Fruit fly (Drosophila melanogaster) whole organism, embryonic: ENCODE measurements around the gene CG1785.

Experiments
- Adf1 ChIP-seq: fragments of 200-800 bp; sonication (Bioruptor generic); IDR thresholded peaks from 2 replicates; pipeline ENCODE4 v1.3.6; 2022; ENCODE audit warnings: missing biosample characterization, missing genetic modification characterization
- Bgb ChIP-seq: fragments of 200-800 bp; sonication (Bioruptor generic); IDR thresholded peaks from 2 replicates; pipeline ENCODE4 v1.3.6; 2022; ENCODE audit warnings: missing biosample characterization, missing genetic modification characterization; ENCODE audit not compliant: partially characterized antibody
- CG11093 ChIP-seq: fragments of 200-800 bp; sonication (Bioruptor generic); IDR thresholded peaks from 3 replicates; pipeline ENCODE4 v1.3.6; 2022; ENCODE audit warnings: missing biosample characterization, missing genetic modification characterization
- CG13287 ChIP-seq: fragments of 200-800 bp; sonication (Bioruptor generic); IDR thresholded peaks from 2 replicates; pipeline ENCODE4 v1.3.6; 2022; ENCODE audit warnings: missing biosample characterization, missing genetic modification characterization; ENCODE audit not compliant: partially characterized antibody
- CG14441 ChIP-seq: fragments of 200-800 bp; sonication (Bioruptor generic); IDR thresholded peaks from 2 replicates; pipeline ENCODE4 v1.3.6; 2022; ENCODE audit warnings: missing biosample characterization, missing genetic modification characterization
- CG15601 ChIP-seq: fragments of 200-800 bp; sonication (Bioruptor generic); optimal IDR thresholded peaks from 3 replicates; lab custom pipeline; 2019; ENCODE audit warnings: missing biosample characterization, mild to moderate bottlenecking, missing genetic modification characterization, moderate library complexity
- CG17186 ChIP-seq: fragments of 200-800 bp; sonication (Bioruptor generic); optimal IDR thresholded peaks from 3 replicates; lab custom pipeline; 2017; ENCODE audit warnings: missing biosample characterization, missing genetic modification reagents, missing genetic modification characterization
- CG17361 ChIP-seq: fragments of 200-800 bp; sonication (Bioruptor generic); IDR thresholded peaks from 3 replicates; pipeline ENCODE4 v1.3.6; 2022; ENCODE audit warnings: missing biosample characterization, missing genetic modification characterization
- CG17385 ChIP-seq: fragments of 200-800 bp; sonication (Bioruptor generic); optimal IDR thresholded peaks from 3 replicates; lab custom pipeline; 2018; ENCODE audit warnings: missing biosample characterization, mild to moderate bottlenecking, missing genetic modification characterization
- CG17802 ChIP-seq: fragments of 200-800 bp; sonication (Bioruptor generic); optimal IDR thresholded peaks from 2 replicates; lab custom pipeline; 2018; ENCODE audit warnings: missing biosample characterization, mild to moderate bottlenecking, missing genetic modification characterization, moderate library complexity
- CG18764 ChIP-seq: fragments of 200-800 bp; sonication (Bioruptor generic); optimal IDR thresholded peaks from 3 replicates; lab custom pipeline; 2016; ENCODE audit warnings: missing biosample characterization, missing genetic modification characterization
- CG2120 ChIP-seq: fragments of 200-800 bp; sonication (Bioruptor generic); optimal IDR thresholded peaks from 3 replicates; lab custom pipeline; 2016; ENCODE audit warnings: missing biosample characterization, missing genetic modification characterization
- CG2129 ChIP-seq: fragments of 200-800 bp; sonication (Bioruptor generic); IDR thresholded peaks from 2 replicates; pipeline ENCODE4 v1.3.6; 2022; ENCODE audit warnings: missing biosample characterization, missing genetic modification characterization; ENCODE audit not compliant: partially characterized antibody
- CG2712 ChIP-seq: fragments of 200-800 bp; optimal IDR thresholded peaks from 3 replicates; lab custom pipeline; 2019; ENCODE audit warnings: missing biosample characterization, mild to moderate bottlenecking, missing genetic modification characterization, moderate library complexity
- CG34224 ChIP-seq: fragments of 200-800 bp; sonication (Bioruptor generic); IDR thresholded peaks from 3 replicates; pipeline ENCODE4 v1.3.6; 2022; ENCODE audit warnings: missing biosample characterization, missing genetic modification characterization; ENCODE audit not compliant: partially characterized antibody
- CG7928 ChIP-seq: fragments of 200-800 bp; sonication (Bioruptor generic); optimal IDR thresholded peaks from 2 replicates; lab custom pipeline; 2017; ENCODE audit warnings: missing biosample characterization, mild to moderate bottlenecking, missing genetic modification characterization
- CoRest ChIP-seq: fragments of 200-800 bp; sonication (Bioruptor generic); optimal IDR thresholded peaks from 3 replicates; lab custom pipeline; 2018; ENCODE audit warnings: missing biosample characterization, mild to moderate bottlenecking, missing genetic modification characterization, moderate library complexity
- Deaf1 ChIP-seq: fragments of 200-800 bp; optimal IDR thresholded peaks from 3 replicates; lab custom pipeline; 2019; ENCODE audit warnings: missing biosample characterization, mild to moderate bottlenecking, missing genetic modification characterization, moderate library complexity
- Dll ChIP-seq: fragments of 200-800 bp; sonication (Bioruptor generic); IDR thresholded peaks from 4 replicates; pipeline ENCODE4 v1.3.6; 2022; ENCODE audit warnings: missing biosample characterization, missing genetic modification characterization; ENCODE audit not compliant: partially characterized antibody
- Drgx ChIP-seq: fragments of 200-800 bp; sonication (Bioruptor generic); IDR thresholded peaks from 2 replicates; pipeline ENCODE4 v1.3.6; 2022; ENCODE audit warnings: missing biosample characterization, missing genetic modification characterization
- E2f2 ChIP-seq: fragments of 200-800 bp; sonication (Bioruptor generic); IDR thresholded peaks from 2 replicates; pipeline ENCODE4 v1.3.6; 2022; ENCODE audit warnings: missing biosample characterization, missing genetic modification characterization
- H15 ChIP-seq: fragments of 200-800 bp; sonication (Bioruptor generic); IDR thresholded peaks from 3 replicates; pipeline ENCODE4 v1.3.6; 2022; ENCODE audit warnings: missing biosample characterization, missing genetic modification characterization
- H2.0 ChIP-seq: fragments of 200-800 bp; sonication (Bioruptor generic); IDR thresholded peaks from 2 replicates; pipeline ENCODE4 v1.3.6; 2022; ENCODE audit warnings: missing biosample characterization, missing genetic modification characterization
- HLH4C ChIP-seq: fragments of 200-800 bp; sonication (Bioruptor generic); IDR thresholded peaks from 3 replicates; pipeline ENCODE4 v1.3.6; 2022; ENCODE audit warnings: missing biosample characterization, missing genetic modification characterization; ENCODE audit not compliant: partially characterized antibody
- HLH54F ChIP-seq: fragments of 200-800 bp; sonication (Bioruptor generic); optimal IDR thresholded peaks from 3 replicates; lab custom pipeline; 2016; ENCODE audit warnings: missing biosample characterization, missing genetic modification characterization
- Hand ChIP-seq: fragments of 200-800 bp; sonication (Bioruptor generic); optimal IDR thresholded peaks from 2 replicates; lab custom pipeline; 2017; ENCODE audit warnings: mild to moderate bottlenecking, missing biosample characterization, missing genetic modification reagents, missing genetic modification characterization
- MESR4 ChIP-seq: fragments of 200-800 bp; sonication (Bioruptor generic); optimal IDR thresholded peaks from 2 replicates; lab custom pipeline; 2018; ENCODE audit warnings: missing biosample characterization, mild to moderate bottlenecking, missing genetic modification characterization, moderate library complexity
- Nf-YC ChIP-seq: fragments of 200-800 bp; optimal IDR thresholded peaks from 3 replicates; lab custom pipeline; 2019; ENCODE audit warnings: missing biosample characterization, mild to moderate bottlenecking, missing genetic modification characterization, moderate library complexity
- Pdp1 ChIP-seq, 2 experiments: fragments of 200-800 bp; sonication (Bioruptor generic); optimal IDR thresholded peaks; 3 replicates each; lab custom pipeline; 2016; ENCODE audit warnings: missing biosample characterization in 2 of 2, missing genetic modification characterization in 2 of 2, mild to moderate bottlenecking in 1 of 2, moderate library complexity in 1 of 2
- Sin3A ChIP-seq: fragments of >200 bp; optimal IDR thresholded peaks from 2 replicates; lab custom pipeline; 2018
- Sry-δ ChIP-seq: fragments of 200-800 bp; sonication (Bioruptor generic); optimal IDR thresholded peaks from 2 replicates; lab custom pipeline; 2016; ENCODE audit warnings: missing biosample characterization, missing genetic modification characterization
- Taf1 ChIP-seq: fragments of 200-800 bp; sonication (Bioruptor generic); IDR thresholded peaks from 2 replicates; pipeline ENCODE4 v1.3.6; 2022; ENCODE audit warnings: missing biosample characterization, missing genetic modification characterization
- Trl ChIP-seq, 3 experiments: fragments of >200 bp in 2 of 3; fragments of 200-800 bp in 1 of 3; sonication (Bioruptor generic) in 1 of 3; optimal IDR thresholded peaks; 2 replicates in 1 of 3; 3 replicates in 2 of 3; lab custom pipeline; 2016 to 2017; ENCODE audit warnings: missing biosample characterization in 1 of 3, missing genetic modification characterization in 1 of 3
- ato ChIP-seq: fragments of 200-800 bp; sonication (Bioruptor generic); IDR thresholded peaks from 2 replicates; pipeline ENCODE4 v1.3.6; 2022; ENCODE audit warnings: missing biosample characterization, missing genetic modification characterization; ENCODE audit not compliant: partially characterized antibody
- ci ChIP-seq: fragments of 200-800 bp; sonication (Bioruptor generic); IDR thresholded peaks from 3 replicates; pipeline ENCODE4 v1.3.6; 2022; ENCODE audit warnings: missing biosample characterization, missing genetic modification characterization
- dmrt99B ChIP-seq: fragments of 200-800 bp; sonication (Bioruptor generic); optimal IDR thresholded peaks from 2 replicates; lab custom pipeline; 2018; ENCODE audit warnings: missing biosample characterization, mild to moderate bottlenecking, missing genetic modification characterization, moderate library complexity
- fru ChIP-seq: fragments of >200 bp; optimal IDR thresholded peaks from 2 replicates; lab custom pipeline; 2017
- gcm ChIP-seq: fragments of 200-800 bp; sonication (Bioruptor generic); optimal IDR thresholded peaks from 2 replicates; lab custom pipeline; 2019; ENCODE audit warnings: missing biosample characterization, mild to moderate bottlenecking, missing genetic modification characterization, moderate library complexity
- hth ChIP-seq: fragments of >200 bp; optimal IDR thresholded peaks from 2 replicates; lab custom pipeline; 2017; ENCODE audit warnings: inconsistent platforms
- ind ChIP-seq: fragments of 200-800 bp; sonication (Bioruptor generic); optimal IDR thresholded peaks from 3 replicates; lab custom pipeline; 2016; ENCODE audit warnings: missing biosample characterization, missing genetic modification characterization
- kay ChIP-seq: fragments of 200-800 bp; sonication (Bioruptor generic); optimal IDR thresholded peaks from 2 replicates; lab custom pipeline; 2016; ENCODE audit warnings: missing biosample characterization, missing genetic modification characterization
- nerfin-2 ChIP-seq: fragments of 200-800 bp; sonication (Bioruptor generic); IDR thresholded peaks from 2 replicates; pipeline ENCODE4 v1.3.6; 2022; ENCODE audit warnings: missing biosample characterization, missing genetic modification characterization; ENCODE audit not compliant: partially characterized antibody
- pan ChIP-seq, 4 experiments: fragments of >200 bp in 3 of 4; fragments of 200-800 bp in 1 of 4; sonication (Bioruptor generic) in 1 of 4; optimal IDR thresholded peaks in 3 of 4; IDR thresholded peaks in 1 of 4; 2 replicates each; pipeline versions ENCODE4 v1.3.6 to Lab custom; 2017 to 2022; ENCODE audit warnings: missing biosample characterization in 2 of 4, missing genetic modification characterization in 2 of 4, mixed read lengths in 1 of 4
- phol ChIP-seq: fragments of 200-800 bp; sonication (Bioruptor generic); optimal IDR thresholded peaks from 3 replicates; lab custom pipeline; 2018; ENCODE audit warnings: missing biosample characterization, mild to moderate bottlenecking, missing genetic modification characterization, moderate library complexity
- pum ChIP-seq: fragments of 200-800 bp; sonication (Bioruptor generic); optimal IDR thresholded peaks from 2 replicates; lab custom pipeline; 2016; ENCODE audit warnings: missing biosample characterization, missing genetic modification characterization
- row ChIP-seq: fragments of 200-800 bp; sonication (Bioruptor generic); IDR thresholded peaks from 3 replicates; pipeline ENCODE4 v1.3.6; 2022; ENCODE audit warnings: missing biosample characterization, missing genetic modification characterization
- slbo ChIP-seq: fragments of 200-800 bp; sonication (Bioruptor generic); IDR thresholded peaks from 2 replicates; pipeline ENCODE4 v1.3.6; 2022; ENCODE audit warnings: missing biosample characterization, missing genetic modification characterization
- so ChIP-seq: fragments of 200-800 bp; sonication (Bioruptor generic); IDR thresholded peaks from 3 replicates; pipeline ENCODE4 v1.3.6; 2022; ENCODE audit warnings: missing biosample characterization, missing genetic modification characterization
- unc-4 ChIP-seq: fragments of 200-800 bp; sonication (Bioruptor generic); IDR thresholded peaks from 2 replicates; pipeline ENCODE4 v1.3.6; 2022; ENCODE audit warnings: missing biosample characterization, missing genetic modification characterization; ENCODE audit not compliant: partially characterized antibody
- zfh1 ChIP-seq: fragments of 200-800 bp; sonication (Bioruptor generic); IDR thresholded peaks from 3 replicates; pipeline ENCODE4 v1.3.6; 2022; ENCODE audit warnings: missing biosample characterization, missing genetic modification characterization

The CG1785 gene

dm6 chrX:8720213-8720612, 5.5 kb downstream of the CG1785 start, which contains the start of gene CG1789 (continued):
- TF ChIP-seq kay (GFP tag; lab: Kevin White, UChicago) (no peak), H15 (GFP tag; lab: Robert Waterston, UW) (no peak), unc-4 (GFP tag; lab: Robert Waterston, UW) (peak; percentile 94), CG17361 (GFP tag; lab: Robert Waterston, UW) (0 out of 3 replicates have a peak, but pooled peaks have one; percentile 28), ato (GFP tag; lab: Robert Waterston, UW) (peak; percentile 79), CG18764 (GFP tag; lab: Kevin White, UChicago) (no peak), CG2712 (peak; percentile 26), Pdp1 (GFP tag; optimal IDR thresholded peaks at IDR 0.05; lab: Kevin White, UChicago) (peak; percentile 28 to 42), Trl (optimal IDR thresholded peaks at IDR 0.05; lab: Kevin White, UChicago) (no peak), Trl (GFP tag; optimal IDR thresholded peaks at IDR 0.05; lab: Kevin White, UChicago) (peak; percentile 50), Hand (GFP tag; lab: Kevin White, UChicago) (no peak), CG7928 (GFP tag; lab: Kevin White, UChicago) (no peak), CG34224 (GFP tag; lab: Robert Waterston, UW) (peak; percentile 95), HLH54F (peak; percentile 24), CG14441 (no peak), ind (GFP tag; lab: Kevin White, UChicago) (peak; percentile 9), Taf1 (GFP tag; lab: Robert Waterston, UW) (no peak), H2.0 (GFP tag; lab: Robert Waterston, UW) (no peak), hth (lab: Kevin White, UChicago) (no peak), Sin3A (peak; percentile 85), CG11093 (GFP tag; lab: Robert Waterston, UW) (no peak), HLH4C (GFP tag; lab: Robert Waterston, UW) (peak; percentile 84; the same call in 2 of the 3 replicates), nerfin-2 (peak; percentile 72), Adf1 (GFP tag; lab: Robert Waterston, UW) (peak; percentile 15; the same call in 1 of the 2 replicates), pum (GFP tag; lab: Kevin White, UChicago) (peak; percentile 25), zfh1 (GFP tag; lab: Robert Waterston, UW) (no peak), CG2129 (GFP tag; lab: Robert Waterston, UW) (peak; percentile 89), fru (lab: Kevin White, UChicago) (no peak), pan (optimal IDR thresholded peaks at IDR 0.05; lab: Kevin White, UChicago) (no peak), pan (GFP tag; optimal IDR thresholded peaks at IDR 0.05 in 1 of 2, IDR thresholded peaks at IDR 0.05 in 1 of 2) (peak in 1 of 2 experiments; percentile 10), Sry-δ (peak; percentile 96), CoRest (tag; lab: Kevin White, UChicago) (peak; percentile 33), Drgx (GFP tag; lab: Robert Waterston, UW) (no peak), CG2120 (GFP tag; lab: Kevin White, UChicago) (peak; percentile 49), gcm (no peak), phol (tag; lab: Kevin White, UChicago) (peak; percentile 31), Dll (peak; percentile 98), CG13287 (GFP tag; lab: Robert Waterston, UW) (peak; percentile 96), Bgb (GFP tag; lab: Robert Waterston, UW) (peak; percentile 88), row (GFP tag; lab: Robert Waterston, UW) (peak; percentile 86), Nf-YC (tag; lab: Kevin White, UChicago) (peak; percentile 28), CG17802 (tag; lab: Kevin White, UChicago) (no peak), CG15601 (tag; lab: Kevin White, UChicago) (no peak), Deaf1 (tag; lab: Kevin White, UChicago) (no peak), slbo (GFP tag; lab: Robert Waterston, UW) (peak; percentile 44; the same call in 1 of the 2 replicates), dmrt99B (tag; lab: Kevin White, UChicago) (no peak), MESR4 (GFP tag; lab: Kevin White, UChicago) (peak; percentile 12), so (GFP tag; lab: Robert Waterston, UW) (no peak), CG17385 (no peak), ci (GFP tag; lab: Robert Waterston, UW) (no peak), CG17186 (GFP tag; lab: Kevin White, UChicago) (peak; percentile 33), E2f2 (GFP tag; lab: Robert Waterston, UW) (peak; percentile 77)
